Worm (Caenorhabditis elegans): ENCODE measurements around the gene R07E3.1.

ce11 chrX:10386001-10386400 lies 45.0 kb upstream of the R07E3.1 start:
- TF ChIP-seq unc-62 (GFP tag; optimal IDR thresholded peaks at IDR 0.05) (no peak), C16A3.4 (tag; optimal IDR thresholded peaks at IDR 0.05) (no peak), blmp-1 (tag; optimal IDR thresholded peaks at IDR 0.05) (no peak), nhr-85 (tag) (peak; percentile 10), lin-39 (tag; optimal IDR thresholded peaks at IDR 0.05) (no peak), nhr-28 (tag; optimal IDR thresholded peaks at IDR 0.05) (no peak), zag-1 (tag; optimal IDR thresholded peaks at IDR 0.05) (no peak), ama-1 (optimal IDR thresholded peaks at IDR 0.05) (no peak), nhr-237 (tag; optimal IDR thresholded peaks at IDR 0.05) (no peak)
